Fruit fly (Drosophila melanogaster) Kc167 (cell line): ENCODE results near the gene Ada.

Experiments used
- Myc ChIP-seq: fragments of >200 bp; optimal IDR thresholded peaks from 2 replicates; lab custom pipeline; 2017; ENCODE audit warnings: missing external identifiers
- h ChIP-seq: fragments of >200 bp; optimal IDR thresholded peaks from 3 replicates; lab custom pipeline; 2018; ENCODE audit warnings: missing external identifiers
- insv ChIP-seq: fragments of >200 bp; optimal IDR thresholded peaks from 3 replicates; lab custom pipeline; 2018; ENCODE audit warnings: missing external identifiers

DNA sequence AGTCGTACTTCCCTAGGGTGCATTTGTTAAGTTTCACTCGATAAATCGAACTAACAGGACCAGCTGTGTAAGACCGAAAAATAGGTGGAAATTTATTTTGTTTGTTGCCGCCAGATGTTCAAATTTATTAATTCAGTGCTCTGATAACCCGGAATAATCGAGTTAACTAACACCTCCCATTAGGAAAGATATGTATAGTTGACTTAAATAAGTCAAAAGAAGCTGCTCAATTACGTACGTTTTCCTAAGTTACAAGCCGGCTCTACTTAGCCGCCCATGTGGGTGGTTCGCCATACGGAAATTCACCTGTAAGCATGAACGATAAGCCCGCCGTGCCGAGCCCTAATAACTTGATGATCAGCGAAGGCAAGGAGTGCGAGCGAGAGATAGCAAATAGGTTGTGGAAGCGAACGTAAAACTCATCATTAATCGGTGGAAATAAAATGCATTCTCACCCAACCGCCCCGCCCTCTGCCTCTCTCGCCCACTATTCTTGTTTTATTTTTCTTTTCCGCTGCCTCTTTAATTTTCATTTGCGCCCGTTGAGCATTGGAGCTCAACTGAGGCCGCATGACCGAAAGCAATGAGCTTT, 11.0 kb upstream of the Ada start:
- TF ChIP-seq h (lab: Kevin White, UChicago): no peak
- TF ChIP-seq insv (lab: Kevin White, UChicago): no peak
- no peak for TF ChIP-seq Myc (lab: Kevin White, UChicago)
